Fruit fly (Drosophila melanogaster) whole organism, wandering third instar larva: ENCODE measurements around the gene RpS27.

Source experiments
- CG32264 ChIP-seq: fragments of 200-800 bp; sonication (Bioruptor generic); optimal IDR thresholded peaks from 2 replicates; lab custom pipeline; 2016; ENCODE audit warnings: missing biosample characterization, missing genetic modification characterization
- CG9705 ChIP-seq: fragments of 200-800 bp; sonication (Bioruptor generic); optimal IDR thresholded peaks from 2 replicates; lab custom pipeline; 2018; ENCODE audit warnings: missing biosample characterization, mild to moderate bottlenecking, missing genetic modification characterization
- CrebA ChIP-seq: fragments of 200-800 bp; sonication (Bioruptor generic); optimal IDR thresholded peaks from 2 replicates; lab custom pipeline; 2016; ENCODE audit warnings: missing biosample characterization, mild to moderate bottlenecking, missing genetic modification characterization, borderline replicate concordance
- Dfd ChIP-seq: fragments of >200 bp; optimal IDR thresholded peaks from 2 replicates; lab custom pipeline; 2017; ENCODE audit warnings: missing biosample characterization, missing genetic modification characterization
- Dif ChIP-seq: fragments of 200-275, 200-300 bp; sonication (Bioruptor generic); optimal IDR thresholded peaks from 2 replicates; lab custom pipeline; 2018; ENCODE audit warnings: missing biosample characterization, missing genetic modification characterization; ENCODE audit not compliant: partially characterized antibody
- GATAd ChIP-seq: sonication (Bioruptor generic); optimal IDR thresholded peaks from 2 replicates; lab custom pipeline; 2016; ENCODE audit warnings: missing biosample characterization, missing genetic modification characterization
- Hnf4 ChIP-seq: fragments of 200-800 bp; sonication (Bioruptor generic); optimal IDR thresholded peaks from 2 replicates; lab custom pipeline; 2016; ENCODE audit warnings: missing biosample characterization, mild to moderate bottlenecking, missing genetic modification characterization
- Hr78 ChIP-seq: fragments of >200 bp; optimal IDR thresholded peaks from 2 replicates; lab custom pipeline; 2017; ENCODE audit warnings: missing biosample characterization, missing genetic modification characterization
- Hr83 ChIP-seq: fragments of 200-300 bp; sonication (Bioruptor generic); optimal IDR thresholded peaks from 2 replicates; lab custom pipeline; 2016; ENCODE audit warnings: missing biosample characterization, mild to moderate bottlenecking, missing genetic modification characterization, moderate library complexity; ENCODE audit not compliant: poor library complexity, severe bottlenecking
- Jra ChIP-seq: sonication (Bioruptor generic); optimal IDR thresholded peaks from 2 replicates; lab custom pipeline; 2016; ENCODE audit warnings: missing biosample characterization, missing genetic modification characterization
- Mio ChIP-seq: sonication (Bioruptor generic); optimal IDR thresholded peaks from 2 replicates; lab custom pipeline; 2016; ENCODE audit warnings: missing biosample characterization, missing genetic modification characterization
- Myc ChIP-seq: fragments of >200 bp; optimal IDR thresholded peaks from 2 replicates; lab custom pipeline; 2017
- OdsH ChIP-seq: fragments of 200-800 bp; sonication (Bioruptor generic); optimal IDR thresholded peaks from 2 replicates; lab custom pipeline; 2016; ENCODE audit warnings: missing biosample characterization, mild to moderate bottlenecking, missing genetic modification characterization
- Sp1 ChIP-seq: fragments of 200-800 bp; sonication (Bioruptor generic); optimal IDR thresholded peaks from 3 replicates; lab custom pipeline; 2019; ENCODE audit warnings: missing biosample characterization, mild to moderate bottlenecking, missing genetic modification characterization, moderate library complexity
- Vsx2 ChIP-seq: fragments of 200-300, 225-300 bp; sonication (Bioruptor generic); optimal IDR thresholded peaks from 2 replicates; lab custom pipeline; 2018; ENCODE audit warnings: missing biosample characterization, missing genetic modification characterization; ENCODE audit not compliant: partially characterized antibody
- br ChIP-seq: fragments of 200-800 bp; sonication (Bioruptor generic); optimal IDR thresholded peaks from 2 replicates; lab custom pipeline; 2016; ENCODE audit warnings: missing biosample characterization, missing genetic modification characterization
- brk ChIP-seq: fragments of 200-800 bp; sonication (Bioruptor generic); optimal IDR thresholded peaks from 2 replicates; lab custom pipeline; 2016; ENCODE audit warnings: missing biosample characterization, mild to moderate bottlenecking, missing genetic modification characterization
- dmrt93B ChIP-seq: fragments of 200-800 bp; sonication (Bioruptor generic); optimal IDR thresholded peaks from 2 replicates; lab custom pipeline; 2018; ENCODE audit warnings: missing biosample characterization, mild to moderate bottlenecking, missing genetic modification characterization
- dsf ChIP-seq: sonication (Bioruptor generic); optimal IDR thresholded peaks from 2 replicates; lab custom pipeline; 2016; ENCODE audit warnings: missing biosample characterization, missing genetic modification characterization, borderline replicate concordance
- ey ChIP-seq: fragments of 200-800 bp; sonication (Bioruptor generic); optimal IDR thresholded peaks from 2 replicates; lab custom pipeline; 2016; ENCODE audit warnings: missing biosample characterization, missing genetic modification characterization
- foxo ChIP-seq, 2 experiments: fragments of 200-800 bp; sonication (Bioruptor generic); optimal IDR thresholded peaks; 2 replicates in 1 of 2; 3 replicates in 1 of 2; lab custom pipeline; 2016 to 2017; ENCODE audit warnings: missing biosample characterization in 2 of 2, missing genetic modification characterization in 2 of 2
- fru ChIP-seq: fragments of 200-800 bp; sonication (Bioruptor generic); optimal IDR thresholded peaks from 3 replicates; lab custom pipeline; 2016; ENCODE audit warnings: missing biosample characterization, mild to moderate bottlenecking, missing genetic modification characterization
- h ChIP-seq: fragments of 200-800 bp; sonication (Bioruptor generic); optimal IDR thresholded peaks from 3 replicates; lab custom pipeline; 2016; ENCODE audit warnings: missing biosample characterization, mild to moderate bottlenecking, missing genetic modification characterization
- lola ChIP-seq: fragments of >200 bp; optimal IDR thresholded peaks from 2 replicates; lab custom pipeline; 2017; ENCODE audit warnings: missing biosample characterization, missing genetic modification characterization
- pan ChIP-seq: fragments of >200 bp; optimal IDR thresholded peaks from 2 replicates; lab custom pipeline; 2017
- psq ChIP-seq: fragments of 200-800 bp; sonication (Bioruptor generic); optimal IDR thresholded peaks from 3 replicates; lab custom pipeline; 2017; ENCODE audit warnings: missing biosample characterization, mild to moderate bottlenecking, missing genetic modification characterization, moderate library complexity
- rgr ChIP-seq: fragments of 200-800 bp; sonication (Bioruptor generic); optimal IDR thresholded peaks from 3 replicates; lab custom pipeline; 2016; ENCODE audit warnings: missing biosample characterization, mild to moderate bottlenecking, missing genetic modification characterization
- sage ChIP-seq: fragments of 200-800 bp; sonication (Bioruptor generic); optimal IDR thresholded peaks from 2 replicates; lab custom pipeline; 2016; ENCODE audit warnings: missing biosample characterization, mild to moderate bottlenecking, missing genetic modification characterization
- sv ChIP-seq: fragments of 200-800 bp; sonication (Bioruptor generic); optimal IDR thresholded peaks from 3 replicates; lab custom pipeline; 2016; ENCODE audit warnings: missing biosample characterization, missing genetic modification characterization
- tai ChIP-seq: sonication (Bioruptor generic); optimal IDR thresholded peaks from 2 replicates; lab custom pipeline; 2016; ENCODE audit warnings: missing biosample characterization, missing genetic modification characterization
- usp ChIP-seq: fragments of >200 bp; optimal IDR thresholded peaks from 2 replicates; lab custom pipeline; 2017; ENCODE audit warnings: missing biosample characterization, missing genetic modification characterization
- woc ChIP-seq: sonication (Bioruptor generic); optimal IDR thresholded peaks from 2 replicates; lab custom pipeline; 2016; ENCODE audit warnings: missing biosample characterization, mild to moderate bottlenecking, missing genetic modification characterization

Gene RpS27

DNA sequence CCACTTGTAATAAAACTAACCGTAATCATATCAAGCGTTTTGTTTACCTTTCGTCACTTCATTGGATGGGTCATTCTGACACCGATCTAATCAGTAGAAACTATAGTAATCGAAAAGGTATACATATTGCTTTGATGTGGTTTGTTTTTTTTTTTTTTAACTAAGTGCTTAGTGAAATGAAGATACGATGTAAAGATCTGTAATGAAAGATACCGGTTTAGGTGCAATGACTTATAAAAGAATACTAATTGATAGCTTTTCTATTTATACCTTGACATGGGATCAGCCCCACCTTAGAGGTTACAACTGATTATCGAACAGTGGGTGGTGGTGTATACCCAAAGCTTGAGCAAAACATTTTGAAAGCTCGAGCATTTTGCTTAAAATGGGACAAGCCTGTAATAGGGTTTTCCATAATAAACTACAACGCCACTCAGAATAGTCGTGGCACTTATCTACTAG, 35.9 kb upstream of the RpS27 start, which contains the start of gene CG31300:
TSS of gene CG31300 (plus strand) at position 412 of the 462 bp plus-strand sequence.
- TF ChIP-seq woc (GFP tag; lab: Kevin White, UChicago) (no peak), sv (GFP tag; lab: Kevin White, UChicago) (no peak), pan (no peak), foxo (GFP tag; optimal IDR thresholded peaks at IDR 0.05; lab: Kevin White, UChicago) (no peak), CG9705 (GFP tag; lab: Kevin White, UChicago) (no peak), CG32264 (no peak), Mio (GFP tag; lab: Kevin White, UChicago) (no peak), Jra (no peak), sage (no peak), CrebA (GFP tag; lab: Kevin White, UChicago) (no peak)
- TF ChIP-seq, all 38 proteins: peak for 0

dm6 chr3R:25281165-25281564, 33.9 kb upstream of the RpS27 start, which contains the start of gene CG11892:
TSS of gene CG11892 (plus strand) at chr3R:25281548.
- no peak for TF ChIP-seq Jra
- TF ChIP-seq br (GFP tag; lab: Kevin White, UChicago), result peak; percentile 57
- peak; percentile 24 for TF ChIP-seq Hnf4 (GFP tag; lab: Kevin White, UChicago)
- TF ChIP-seq OdsH (GFP tag; lab: Kevin White, UChicago), result peak; percentile 47
- peak; percentile 55 for TF ChIP-seq Sp1 (GFP tag; lab: Kevin White, UChicago)
- no peak for TF ChIP-seq ey (GFP tag; lab: Kevin White, UChicago)
- no peak for TF ChIP-seq Vsx2 (GFP tag; lab: Kevin White, UChicago)
- TF ChIP-seq fru (GFP tag; lab: Kevin White, UChicago), result peak; percentile 50
- TF ChIP-seq brk, result no peak
- peak; percentile 36 for TF ChIP-seq rgr
- peak; percentile 51 for TF ChIP-seq Hr83
- TF ChIP-seq, all 38 proteins: peak for 7

- TF ChIP-seq rgr (peak; percentile 24), Myc (lab: Kevin White, UChicago) (no peak), Hr83 (peak; percentile 77), psq (peak; percentile 18), Sp1 (GFP tag; lab: Kevin White, UChicago) (peak; percentile 10), OdsH (GFP tag; lab: Kevin White, UChicago) (peak; percentile 43), fru (GFP tag; lab: Kevin White, UChicago) (peak; percentile 13), ey (GFP tag; lab: Kevin White, UChicago) (peak; percentile 4), lola (GFP tag; lab: Kevin White, UChicago) (no peak), Hr78 (GFP tag; lab: Kevin White, UChicago) (no peak), br (GFP tag; lab: Kevin White, UChicago) (peak; percentile 36), foxo (GFP tag; optimal IDR thresholded peaks at IDR 0.05; lab: Kevin White, UChicago) (peak in 1 of 2 experiments; percentile 18), usp (GFP tag; lab: Kevin White, UChicago) (no peak)
Measured at dm6 chr3R:25279796-25280350, 32.6 kb upstream of the RpS27 start, which contains the start of gene CG10514. TSS of gene CG10514 (minus strand) at chr3R:25279846.

dm6 chr3R:25277112-25277511, 29.8 kb upstream of the RpS27 start, which contains the start of gene CG10513:
TSS of gene CG10513 (minus strand) at chr3R:25277212.
- no peak for TF ChIP-seq sv (GFP tag; lab: Kevin White, UChicago)
- TF ChIP-seq brk, result no peak
- TF ChIP-seq Myc (lab: Kevin White, UChicago), result no peak
- TF ChIP-seq OdsH (GFP tag; lab: Kevin White, UChicago), result no peak
- TF ChIP-seq dsf (GFP tag; lab: Kevin White, UChicago), result no peak
- TF ChIP-seq Dif (GFP tag; lab: Kevin White, UChicago), result no peak
- TF ChIP-seq sage, result no peak
- no peak for TF ChIP-seq Sp1 (GFP tag; lab: Kevin White, UChicago)
- TF ChIP-seq GATAd (GFP tag; lab: Kevin White, UChicago), result no peak
- no peak for TF ChIP-seq dmrt93B (GFP tag; lab: Kevin White, UChicago)
- TF ChIP-seq CG9705 (GFP tag; lab: Kevin White, UChicago), result no peak
- no peak for TF ChIP-seq Dfd (GFP tag; lab: Kevin White, UChicago)
- TF ChIP-seq Jra, result no peak
- TF ChIP-seq Mio (GFP tag; lab: Kevin White, UChicago), result no peak
- no peak for TF ChIP-seq CG32264
- no peak for TF ChIP-seq fru (GFP tag; lab: Kevin White, UChicago)
- no peak for TF ChIP-seq h
- no peak for TF ChIP-seq woc (GFP tag; lab: Kevin White, UChicago)
- TF ChIP-seq tai (GFP tag; lab: Kevin White, UChicago), result no peak
- no peak for TF ChIP-seq CrebA (GFP tag; lab: Kevin White, UChicago)
